Worm (Caenorhabditis elegans) whole organism, L3 larva: Measurements from ENCODE around the gene F29B9.12.

Source experiments
- R02D3.7 ChIP-seq: fragments of 150-350 bp; optimal IDR thresholded peaks from 2 replicates; lab custom pipeline; 2014; ENCODE audit warnings: missing biosample characterization, missing genetic modification characterization
- ZK546.5 ChIP-seq: sonication (generic microtip); optimal IDR thresholded peaks from 2 replicates; lab custom pipeline; 2017; ENCODE audit warnings: missing biosample characterization, missing genetic modification characterization
- aly-2 ChIP-seq: fragments of 150-350 bp; optimal IDR thresholded peaks from 2 replicates; lab custom pipeline; 2014; ENCODE audit warnings: missing biosample characterization, missing genetic modification characterization
- ceh-16 ChIP-seq: sonication (generic microtip); optimal IDR thresholded peaks from 2 replicates; lab custom pipeline; 2017; ENCODE audit warnings: missing biosample characterization, missing genetic modification characterization
- ceh-28 ChIP-seq: fragments of 150-350 bp; optimal IDR thresholded peaks from 2 replicates; lab custom pipeline; 2014; ENCODE audit warnings: missing biosample characterization, missing genetic modification reagents, missing genetic modification characterization
- ceh-9 ChIP-seq: sonication (generic microtip); optimal IDR thresholded peaks from 2 replicates; lab custom pipeline; 2018; ENCODE audit warnings: missing biosample characterization, missing genetic modification characterization
- daf-12 ChIP-seq: fragments of 150-350 bp; optimal IDR thresholded peaks from 2 replicates; lab custom pipeline; 2014; ENCODE audit warnings: missing biosample characterization, missing genetic modification reagents, missing genetic modification characterization
- egl-27 ChIP-seq: sonication (generic microtip); optimal IDR thresholded peaks from 4 replicates; lab custom pipeline; 2017; ENCODE audit warnings: missing biosample characterization, missing genetic modification reagents, missing genetic modification characterization
- egl-5 ChIP-seq: fragments of 150-350 bp; optimal IDR thresholded peaks from 2 replicates; lab custom pipeline; 2017; ENCODE audit warnings: missing biosample characterization, missing genetic modification reagents, missing genetic modification characterization, inconsistent platforms
- elt-1 ChIP-seq: fragments of 150-350 bp; optimal IDR thresholded peaks from 2 replicates; lab custom pipeline; 2014; ENCODE audit warnings: missing biosample characterization, missing genetic modification characterization
- fkh-10 ChIP-seq: sonication (generic microtip); optimal IDR thresholded peaks from 2 replicates; lab custom pipeline; 2017; ENCODE audit warnings: missing biosample characterization, missing genetic modification reagents, missing genetic modification characterization
- fos-1 ChIP-seq: fragments of 150-350 bp; optimal IDR thresholded peaks from 2 replicates; lab custom pipeline; 2014; ENCODE audit warnings: missing biosample characterization, missing genetic modification characterization
- hmg-11 ChIP-seq: sonication (generic microtip); optimal IDR thresholded peaks from 2 replicates; lab custom pipeline; 2016; ENCODE audit warnings: missing genetic modification characterization, missing compliant biosample characterization
- jun-1 ChIP-seq: fragments of 150-350 bp; optimal IDR thresholded peaks from 2 replicates; lab custom pipeline; 2014; ENCODE audit warnings: missing biosample characterization, missing genetic modification reagents, missing genetic modification characterization
- lin-15B ChIP-seq: fragments of 150-350 bp; optimal IDR thresholded peaks from 2 replicates; lab custom pipeline; 2014; ENCODE audit warnings: missing biosample characterization, missing genetic modification characterization
- lin-39 ChIP-seq: fragments of 150-350 bp; optimal IDR thresholded peaks from 2 replicates; lab custom pipeline; 2018; ENCODE audit warnings: missing biosample characterization, missing genetic modification reagents, missing genetic modification characterization
- mdl-1 ChIP-seq: fragments of 150-350 bp; optimal IDR thresholded peaks from 2 replicates; lab custom pipeline; 2014; ENCODE audit warnings: missing biosample characterization, missing genetic modification characterization
- nfya-1 ChIP-seq: sonication (generic microtip); optimal IDR thresholded peaks from 2 replicates; lab custom pipeline; 2017; ENCODE audit warnings: missing genetic modification characterization, mild to moderate bottlenecking, missing compliant biosample characterization, antibody characterized with exemption, moderate library complexity; ENCODE audit not compliant: insufficient read depth
- nhr-237 ChIP-seq: fragments of 150-350 bp; optimal IDR thresholded peaks from 2 replicates; lab custom pipeline; 2014; ENCODE audit warnings: missing biosample characterization, missing genetic modification characterization
- nhr-25 ChIP-seq: sonication (generic microtip); optimal IDR thresholded peaks from 2 replicates; lab custom pipeline; 2017; ENCODE audit warnings: missing biosample characterization, missing genetic modification characterization
- nhr-43 ChIP-seq: sonication (generic microtip); optimal IDR thresholded peaks from 2 replicates; lab custom pipeline; 2016; ENCODE audit warnings: mild to moderate bottlenecking, missing genetic modification characterization, missing compliant biosample characterization; ENCODE audit not compliant: poor library complexity, severe bottlenecking
- nhr-67 ChIP-seq: fragments of 150-350 bp; optimal IDR thresholded peaks from 2 replicates; lab custom pipeline; 2014; ENCODE audit warnings: missing biosample characterization, missing genetic modification characterization
- pha-4 ChIP-seq: fragments of 150-350 bp; optimal IDR thresholded peaks from 2 replicates; lab custom pipeline; 2014; ENCODE audit warnings: missing biosample characterization, missing genetic modification reagents, missing genetic modification characterization
- pqm-1 ChIP-seq: fragments of 150-350 bp; optimal IDR thresholded peaks from 2 replicates; lab custom pipeline; 2017; ENCODE audit warnings: missing biosample characterization, missing genetic modification characterization, inconsistent platforms
- sea-2 ChIP-seq: fragments of 150-350 bp; sonication (generic microtip); optimal IDR thresholded peaks from 4 replicates; lab custom pipeline; 2014; ENCODE audit warnings: missing biosample characterization, missing genetic modification reagents, missing genetic modification characterization
- snpc-4 ChIP-seq: fragments of 150-350 bp; optimal IDR thresholded peaks from 2 replicates; lab custom pipeline; 2014; ENCODE audit warnings: missing biosample characterization, missing genetic modification characterization
- tbx-2 ChIP-seq: sonication (generic microtip); optimal IDR thresholded peaks from 2 replicates; lab custom pipeline; 2016; ENCODE audit warnings: mild to moderate bottlenecking, missing genetic modification characterization, missing compliant biosample characterization
- unc-39 ChIP-seq: sonication (generic microtip); optimal IDR thresholded peaks from 4 replicates; lab custom pipeline; 2017; ENCODE audit warnings: missing biosample characterization, missing genetic modification characterization
- zag-1 ChIP-seq: fragments of 150-350 bp; optimal IDR thresholded peaks from 2 replicates; lab custom pipeline; 2014; ENCODE audit warnings: missing biosample characterization, missing genetic modification characterization
- ztf-11 ChIP-seq: fragments of 150-350 bp; optimal IDR thresholded peaks from 2 replicates; lab custom pipeline; 2014; ENCODE audit warnings: missing biosample characterization, missing genetic modification characterization
- ztf-4 ChIP-seq: fragments of 150-350 bp; optimal IDR thresholded peaks from 2 replicates; lab custom pipeline; 2014; ENCODE audit warnings: missing biosample characterization, missing genetic modification characterization

F29B9.12 gene

ce11 chrIV:4683149-4683548 lies 13.8 kb downstream of the F29B9.12 start:
- peak; percentile 59 for TF ChIP-seq nfya-1 (tag; lab: Kevin White, UChicago)
- no peak for TF ChIP-seq ztf-4 (tag; lab: Kevin White, UChicago)

ce11 chrIV:4686291-4686830 lies 17.0 kb downstream of the F29B9.12 start:
- TF ChIP-seq nfya-1 (tag; lab: Kevin White, UChicago) (peak; percentile 83), mdl-1 (tag; lab: Kevin White, UChicago) (no peak)

- TF ChIP-seq zag-1 (tag; lab: Kevin White, UChicago), result no peak
- peak; percentile 18 for TF ChIP-seq elt-1 (tag; lab: Kevin White, UChicago)
- TF ChIP-seq egl-27 (tag; lab: Kevin White, UChicago), result no peak
- no peak for TF ChIP-seq nhr-237 (tag; lab: Kevin White, UChicago)
- TF ChIP-seq hmg-11 (tag; lab: Kevin White, UChicago), result no peak
- TF ChIP-seq ceh-28 (tag; lab: Kevin White, UChicago), result no peak
- no peak for TF ChIP-seq fkh-10 (GFP tag; lab: Kevin White, UChicago)
- no peak for TF ChIP-seq ztf-11 (tag; lab: Kevin White, UChicago)
- TF ChIP-seq nhr-25 (tag; lab: Kevin White, UChicago), result peak; percentile 48
- TF ChIP-seq ztf-4 (tag; lab: Kevin White, UChicago), result no peak
- no peak for TF ChIP-seq snpc-4 (tag; lab: Kevin White, UChicago)
- no peak for TF ChIP-seq egl-5
- TF ChIP-seq sea-2, result no peak
Observed at ce11 chrIV:4686898-4687297, 17.6 kb downstream of the F29B9.12 start.

ce11 chrIV:4688221-4688620 lies 18.9 kb downstream of the F29B9.12 start, which contains the start of gene bus-4:
Gene bus-4 (plus strand): TSS chrIV:4688269.
- TF ChIP-seq fos-1 (no peak), R02D3.7 (tag; lab: Kevin White, UChicago) (no peak), mdl-1 (tag; lab: Kevin White, UChicago) (no peak), tbx-2 (no peak), fkh-10 (GFP tag; lab: Kevin White, UChicago) (no peak), egl-5 (no peak), ceh-9 (tag; lab: Kevin White, UChicago) (no peak), unc-39 (no peak), nhr-67 (tag; lab: Kevin White, UChicago) (no peak), ceh-28 (tag; lab: Kevin White, UChicago) (no peak), ceh-16 (tag; lab: Kevin White, UChicago) (no peak), elt-1 (tag; lab: Kevin White, UChicago) (no peak), nhr-25 (tag; lab: Kevin White, UChicago) (no peak), lin-39 (tag; lab: Kevin White, UChicago) (no peak), lin-15B (no peak), hmg-11 (tag; lab: Kevin White, UChicago) (no peak), jun-1 (tag; lab: Kevin White, UChicago) (no peak), nhr-43 (tag; lab: Kevin White, UChicago) (no peak)
- TF ChIP-seq, all 47 proteins: peak for 0

ce11 chrIV:4692463-4692862 lies 23.1 kb downstream of the F29B9.12 start, which contains the start of gene spe-51:
Gene spe-51 (plus strand): TSS chrIV:4692763.
- no peak for TF ChIP-seq pqm-1 (tag; lab: Kevin White, UChicago)
- TF ChIP-seq daf-12, result no peak
- TF ChIP-seq ceh-16 (tag; lab: Kevin White, UChicago), result no peak
- TF ChIP-seq ceh-9 (tag; lab: Kevin White, UChicago), result no peak
- TF ChIP-seq mdl-1 (tag; lab: Kevin White, UChicago), result no peak
- no peak for TF ChIP-seq aly-2 (tag; lab: Kevin White, UChicago)
- TF ChIP-seq jun-1 (tag; lab: Kevin White, UChicago), result no peak
- no peak for TF ChIP-seq sea-2
- no peak for TF ChIP-seq pha-4 (tag; lab: Kevin White, UChicago)
- TF ChIP-seq egl-5, result no peak
- TF ChIP-seq egl-27 (tag; lab: Kevin White, UChicago), result no peak
- no peak for TF ChIP-seq snpc-4 (tag; lab: Kevin White, UChicago)
- TF ChIP-seq ZK546.5 (tag; lab: Kevin White, UChicago), result no peak
- no peak for TF ChIP-seq nhr-237 (tag; lab: Kevin White, UChicago)
- TF ChIP-seq, all 47 proteins: peak for 0
